Fruit fly (Drosophila melanogaster) whole organism, wandering third instar larva: ENCODE results near the gene Ir31a.

Experiments used
- Hr78 ChIP-seq: fragments of >200 bp; optimal IDR thresholded peaks from 2 replicates; lab custom pipeline; 2017; ENCODE audit warnings: missing biosample characterization, missing genetic modification characterization
- Jra ChIP-seq: sonication (Bioruptor generic); optimal IDR thresholded peaks from 2 replicates; lab custom pipeline; 2016; ENCODE audit warnings: missing biosample characterization, missing genetic modification characterization
- Myc ChIP-seq: fragments of >200 bp; optimal IDR thresholded peaks from 2 replicates; lab custom pipeline; 2017
- N ChIP-seq: fragments of >200 bp; optimal IDR thresholded peaks from 2 replicates; lab custom pipeline; 2018; ENCODE audit warnings: missing biosample characterization, missing external identifiers, missing genetic modification characterization
- Vsx2 ChIP-seq: fragments of 200-300, 225-300 bp; sonication (Bioruptor generic); optimal IDR thresholded peaks from 2 replicates; lab custom pipeline; 2018; ENCODE audit warnings: missing biosample characterization, missing genetic modification characterization; ENCODE audit not compliant: partially characterized antibody
- brk ChIP-seq: fragments of 200-800 bp; sonication (Bioruptor generic); optimal IDR thresholded peaks from 2 replicates; lab custom pipeline; 2016; ENCODE audit warnings: missing biosample characterization, mild to moderate bottlenecking, missing genetic modification characterization
- dmrt93B ChIP-seq: fragments of 200-800 bp; sonication (Bioruptor generic); optimal IDR thresholded peaks from 2 replicates; lab custom pipeline; 2018; ENCODE audit warnings: missing biosample characterization, mild to moderate bottlenecking, missing genetic modification characterization
- h ChIP-seq: fragments of 200-800 bp; sonication (Bioruptor generic); optimal IDR thresholded peaks from 3 replicates; lab custom pipeline; 2016; ENCODE audit warnings: missing biosample characterization, mild to moderate bottlenecking, missing genetic modification characterization
- lola ChIP-seq: fragments of >200 bp; optimal IDR thresholded peaks from 2 replicates; lab custom pipeline; 2017; ENCODE audit warnings: missing biosample characterization, missing genetic modification characterization
- pan ChIP-seq: fragments of >200 bp; optimal IDR thresholded peaks from 2 replicates; lab custom pipeline; 2017
- psq ChIP-seq: fragments of 200-800 bp; sonication (Bioruptor generic); optimal IDR thresholded peaks from 3 replicates; lab custom pipeline; 2017; ENCODE audit warnings: missing biosample characterization, mild to moderate bottlenecking, missing genetic modification characterization, moderate library complexity
- rgr ChIP-seq: fragments of 200-800 bp; sonication (Bioruptor generic); optimal IDR thresholded peaks from 3 replicates; lab custom pipeline; 2016; ENCODE audit warnings: missing biosample characterization, mild to moderate bottlenecking, missing genetic modification characterization
- sv ChIP-seq: fragments of 200-800 bp; sonication (Bioruptor generic); optimal IDR thresholded peaks from 3 replicates; lab custom pipeline; 2016; ENCODE audit warnings: missing biosample characterization, missing genetic modification characterization

DNA sequence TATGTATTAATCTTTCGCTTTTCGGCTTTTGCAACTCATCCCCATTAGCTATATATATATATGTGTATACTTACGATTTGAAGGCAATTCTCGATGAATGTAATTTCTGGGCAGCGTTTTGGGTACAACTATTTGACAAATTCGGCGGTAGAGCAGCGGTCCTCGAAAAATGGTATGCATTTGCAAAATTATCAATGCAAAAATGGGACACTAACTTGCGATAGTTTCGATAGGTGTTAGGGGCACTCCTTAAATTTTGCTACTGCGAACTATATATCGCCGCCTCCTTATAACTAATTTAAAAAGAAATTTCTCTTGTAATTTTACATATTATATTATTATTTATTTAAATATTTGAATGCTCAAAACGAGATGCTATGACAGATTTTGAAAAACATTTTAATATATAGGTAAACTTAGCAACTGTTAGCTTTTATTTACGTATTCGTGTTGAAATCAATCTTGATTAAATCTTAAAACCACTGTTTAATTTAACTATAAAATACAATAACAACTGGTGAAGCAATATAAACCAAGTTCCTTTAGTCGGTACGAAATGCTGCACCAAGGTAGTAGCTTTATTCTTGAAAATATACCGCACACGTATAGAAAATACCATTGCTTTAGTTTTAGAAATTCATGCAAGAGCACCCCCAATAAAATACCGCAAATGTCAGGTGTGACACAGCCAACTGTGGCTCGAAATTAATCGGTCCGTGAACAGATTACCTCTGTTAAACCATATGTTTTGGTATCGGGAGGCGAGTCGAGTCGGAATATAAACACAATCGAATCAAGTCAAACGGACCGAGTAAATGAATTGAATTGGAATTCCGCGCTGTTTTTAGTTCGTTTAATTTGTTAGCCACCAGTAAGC, 8.1 kb downstream of the Ir31a start, which contains the start of the genes CG5355 and Klp31E:
- TF ChIP-seq lola (GFP tag; lab: Kevin White, UChicago) (no peak), dmrt93B (GFP tag; lab: Kevin White, UChicago) (no peak), Hr78 (GFP tag; lab: Kevin White, UChicago) (no peak), pan (no peak), h (no peak), psq (GFP tag; lab: Kevin White, UChicago) (peak; percentile 63), sv (GFP tag; lab: Kevin White, UChicago) (no peak), brk (GFP tag; lab: Kevin White, UChicago) (no peak), N (GFP tag; lab: Kevin White, UChicago) (no peak), Myc (lab: Kevin White, UChicago) (no peak), Jra (no peak), rgr (GFP tag; lab: Kevin White, UChicago) (no peak), Vsx2 (GFP tag; lab: Kevin White, UChicago) (no peak)
